Fruit fly (Drosophila melanogaster) whole organism, embryonic: ENCODE measurements around the gene Lztr1.

ENCODE experiments used
- Abd-B ChIP-seq: fragments of 200-800 bp; sonication (Bioruptor generic); optimal IDR thresholded peaks from 2 replicates; lab custom pipeline; 2018; ENCODE audit warnings: missing biosample characterization, mild to moderate bottlenecking, missing genetic modification characterization, moderate library complexity
- Adf1 ChIP-seq: fragments of 200-800 bp; sonication (Bioruptor generic); IDR thresholded peaks from 2 replicates; pipeline ENCODE4 v1.3.6; 2022; ENCODE audit warnings: missing biosample characterization, missing genetic modification characterization
- Atf6 ChIP-seq: fragments of 200-800 bp; sonication (Bioruptor generic); IDR thresholded peaks from 2 replicates; pipeline ENCODE4 v1.3.6; 2022; ENCODE audit warnings: missing biosample characterization, missing genetic modification characterization
- C15 ChIP-seq: fragments of 200-800 bp; sonication (Bioruptor generic); IDR thresholded peaks from 3 replicates; pipeline ENCODE4 v1.3.6; 2022; ENCODE audit warnings: missing biosample characterization, missing genetic modification characterization
- CG11456 ChIP-seq: fragments of 200-800 bp; sonication (Bioruptor generic); IDR thresholded peaks from 3 replicates; pipeline ENCODE4 v1.3.6; 2022; ENCODE audit warnings: missing biosample characterization, missing genetic modification characterization
- CG11560 ChIP-seq: fragments of 200-800 bp; sonication (Bioruptor generic); IDR thresholded peaks from 3 replicates; pipeline ENCODE4 v1.3.6; 2022; ENCODE audit warnings: missing biosample characterization, missing genetic modification characterization
- CG12071 ChIP-seq: fragments of 200-800 bp; sonication (Bioruptor generic); optimal IDR thresholded peaks from 3 replicates; lab custom pipeline; 2018; ENCODE audit warnings: missing biosample characterization, mild to moderate bottlenecking, missing genetic modification characterization
- CG12769 ChIP-seq: fragments of 200-800 bp; sonication (Bioruptor generic); optimal IDR thresholded peaks from 2 replicates; lab custom pipeline; 2019; ENCODE audit warnings: missing biosample characterization, mild to moderate bottlenecking, missing genetic modification characterization, moderate library complexity
- CG14965 ChIP-seq: fragments of 200-800 bp; sonication (Bioruptor generic); optimal IDR thresholded peaks from 2 replicates; lab custom pipeline; 2016; ENCODE audit warnings: missing biosample characterization, missing genetic modification characterization, borderline replicate concordance
- CG17385 ChIP-seq: fragments of 200-800 bp; sonication (Bioruptor generic); optimal IDR thresholded peaks from 3 replicates; lab custom pipeline; 2018; ENCODE audit warnings: missing biosample characterization, mild to moderate bottlenecking, missing genetic modification characterization
- CG2120 ChIP-seq: fragments of 200-800 bp; sonication (Bioruptor generic); optimal IDR thresholded peaks from 3 replicates; lab custom pipeline; 2016; ENCODE audit warnings: missing biosample characterization, missing genetic modification characterization
- CG30403 ChIP-seq: fragments of 200-800 bp; sonication (Bioruptor generic); optimal IDR thresholded peaks from 3 replicates; lab custom pipeline; 2016; ENCODE audit warnings: missing biosample characterization, missing genetic modification characterization
- CG32532 ChIP-seq: fragments of 200-800 bp; sonication (Bioruptor generic); IDR thresholded peaks from 2 replicates; pipeline ENCODE4 v1.3.6; 2022; ENCODE audit warnings: missing biosample characterization, missing genetic modification characterization
- CG3281 ChIP-seq: fragments of 200-800 bp; sonication (Bioruptor generic); optimal IDR thresholded peaks from 3 replicates; lab custom pipeline; 2017; ENCODE audit warnings: missing biosample characterization, mild to moderate bottlenecking, missing genetic modification characterization
- CG34376 ChIP-seq: fragments of 200-800 bp; sonication (Bioruptor generic); optimal IDR thresholded peaks from 2 replicates; lab custom pipeline; 2018; ENCODE audit warnings: missing biosample characterization, mild to moderate bottlenecking, missing genetic modification characterization
- CG4328 ChIP-seq: fragments of 200-800 bp; sonication (Bioruptor generic); optimal IDR thresholded peaks from 3 replicates; lab custom pipeline; 2017; ENCODE audit warnings: missing biosample characterization, missing genetic modification reagents, missing genetic modification characterization
- CG8388 ChIP-seq: fragments of 200-800 bp; sonication (Bioruptor generic); optimal IDR thresholded peaks from 2 replicates; lab custom pipeline; 2019; ENCODE audit warnings: missing biosample characterization, mild to moderate bottlenecking, missing genetic modification characterization, moderate library complexity
- CG9797 ChIP-seq: fragments of 200-800 bp; sonication (Bioruptor generic); optimal IDR thresholded peaks from 3 replicates; lab custom pipeline; 2018; ENCODE audit warnings: missing biosample characterization, mild to moderate bottlenecking, missing genetic modification characterization
- Chrac-16 ChIP-seq: fragments of 200-800 bp; sonication (Bioruptor generic); optimal IDR thresholded peaks from 3 replicates; lab custom pipeline; 2016; ENCODE audit warnings: missing biosample characterization, missing genetic modification characterization
- CoRest ChIP-seq: fragments of 200-800 bp; sonication (Bioruptor generic); optimal IDR thresholded peaks from 3 replicates; lab custom pipeline; 2018; ENCODE audit warnings: missing biosample characterization, mild to moderate bottlenecking, missing genetic modification characterization, moderate library complexity
- D19B ChIP-seq: fragments of 200-800 bp; sonication (Bioruptor generic); optimal IDR thresholded peaks from 2 replicates; lab custom pipeline; 2017; ENCODE audit warnings: missing biosample characterization, mild to moderate bottlenecking, missing genetic modification characterization
- Deaf1 ChIP-seq: fragments of 200-800 bp; optimal IDR thresholded peaks from 3 replicates; lab custom pipeline; 2019; ENCODE audit warnings: missing biosample characterization, mild to moderate bottlenecking, missing genetic modification characterization, moderate library complexity
- Dek ChIP-seq: fragments of 200-800 bp; sonication (Bioruptor generic); optimal IDR thresholded peaks from 3 replicates; lab custom pipeline; 2019; ENCODE audit warnings: missing biosample characterization, mild to moderate bottlenecking, missing genetic modification characterization, moderate library complexity
- GATAe ChIP-seq: fragments of 200-800 bp; sonication (Bioruptor generic); conservative IDR thresholded peaks from 2 replicates; pipeline ENCODE4 v1.3.6; 2022; ENCODE audit warnings: missing biosample characterization, missing genetic modification characterization
- Gug ChIP-seq: fragments of 200-800 bp; sonication (Bioruptor generic); IDR thresholded peaks from 4 replicates; pipeline ENCODE4 v1.3.6; 2022; ENCODE audit warnings: missing biosample characterization, missing genetic modification characterization
- Hand ChIP-seq: fragments of 200-800 bp; sonication (Bioruptor generic); optimal IDR thresholded peaks from 2 replicates; lab custom pipeline; 2017; ENCODE audit warnings: mild to moderate bottlenecking, missing biosample characterization, missing genetic modification reagents, missing genetic modification characterization
- Mad ChIP-seq: fragments of 200-800 bp; sonication (Bioruptor generic); optimal IDR thresholded peaks from 2 replicates; lab custom pipeline; 2016; ENCODE audit warnings: missing biosample characterization, missing genetic modification characterization
- NK7.1 ChIP-seq: fragments of 200-800 bp; sonication (Bioruptor generic); optimal IDR thresholded peaks from 3 replicates; lab custom pipeline; 2016; ENCODE audit warnings: missing biosample characterization, missing genetic modification characterization
- Nf-YB ChIP-seq: fragments of 200-800 bp; sonication (Bioruptor generic); optimal IDR thresholded peaks from 3 replicates; lab custom pipeline; 2019; ENCODE audit warnings: missing biosample characterization, mild to moderate bottlenecking, missing genetic modification characterization, moderate library complexity
- PHDP ChIP-seq: fragments of 200-800 bp; sonication (Bioruptor generic); optimal IDR thresholded peaks from 3 replicates; lab custom pipeline; 2018; ENCODE audit warnings: missing biosample characterization, mild to moderate bottlenecking, missing genetic modification characterization, moderate library complexity
- Rfx ChIP-seq: fragments of 200-800 bp; sonication (Bioruptor generic); IDR thresholded peaks from 2 replicates; pipeline ENCODE4 v1.3.6; 2022; ENCODE audit warnings: missing biosample characterization, missing genetic modification characterization
- Sin3A ChIP-seq: fragments of >200 bp; optimal IDR thresholded peaks from 2 replicates; lab custom pipeline; 2018
- Xbp1 ChIP-seq: fragments of 200-800 bp; sonication (Bioruptor generic); optimal IDR thresholded peaks from 3 replicates; lab custom pipeline; 2016; ENCODE audit warnings: missing biosample characterization, mild to moderate bottlenecking, missing genetic modification characterization
- ara ChIP-seq: fragments of 200-800 bp; sonication (Bioruptor generic); IDR thresholded peaks from 2 replicates; pipeline ENCODE4 v1.3.6; 2022; ENCODE audit warnings: missing biosample characterization, missing genetic modification characterization
- ase ChIP-seq: fragments of 200-800 bp; sonication (Bioruptor generic); IDR thresholded peaks from 3 replicates; pipeline ENCODE4 v1.3.6; 2022; ENCODE audit warnings: missing biosample characterization, missing genetic modification characterization
- bcd ChIP-seq: fragments of 200-800 bp; sonication (Bioruptor generic); optimal IDR thresholded peaks from 2 replicates; lab custom pipeline; 2017; ENCODE audit warnings: missing biosample characterization, mild to moderate bottlenecking, missing genetic modification characterization
- caup ChIP-seq: fragments of 200-800 bp; sonication (Bioruptor generic); optimal IDR thresholded peaks from 3 replicates; lab custom pipeline; 2017; ENCODE audit warnings: missing biosample characterization, mild to moderate bottlenecking, missing genetic modification characterization, moderate library complexity; ENCODE audit not compliant: severe bottlenecking
- crol ChIP-seq: fragments of 200-800 bp; sonication (Bioruptor generic); IDR thresholded peaks from 2 replicates; pipeline ENCODE4 v1.3.6; 2022; ENCODE audit warnings: missing biosample characterization, missing genetic modification characterization
- dmrt99B ChIP-seq: fragments of 200-800 bp; sonication (Bioruptor generic); optimal IDR thresholded peaks from 2 replicates; lab custom pipeline; 2018; ENCODE audit warnings: missing biosample characterization, mild to moderate bottlenecking, missing genetic modification characterization, moderate library complexity
- exex ChIP-seq: fragments of 200-800 bp; sonication (Bioruptor generic); optimal IDR thresholded peaks from 4 replicates; lab custom pipeline; 2018; ENCODE audit warnings: missing biosample characterization, mild to moderate bottlenecking, missing genetic modification characterization, moderate library complexity
- nmo ChIP-seq: fragments of 200-800 bp; sonication (Bioruptor generic); optimal IDR thresholded peaks from 2 replicates; lab custom pipeline; 2018; ENCODE audit warnings: missing biosample characterization, mild to moderate bottlenecking, missing genetic modification characterization, moderate library complexity
- ranshi ChIP-seq: fragments of 200-800 bp; sonication (Bioruptor generic); IDR thresholded peaks from 2 replicates; pipeline ENCODE4 v1.3.6; 2022; ENCODE audit warnings: missing biosample characterization, missing genetic modification characterization
- rib ChIP-seq: fragments of 200-800 bp; sonication (Bioruptor generic); IDR thresholded peaks from 2 replicates; pipeline ENCODE4 v1.3.6; 2022; ENCODE audit warnings: missing biosample characterization, missing genetic modification characterization
- sens ChIP-seq: fragments of 200-800 bp; sonication (Bioruptor generic); peaks from one replicate; lab custom pipeline; 2016; ENCODE audit warnings: missing biosample characterization, missing genetic modification characterization
- seq ChIP-seq: fragments of 200-800 bp; sonication (Bioruptor generic); IDR thresholded peaks from 2 replicates; pipeline ENCODE4 v1.3.6; 2022; ENCODE audit warnings: missing biosample characterization, missing genetic modification characterization
- sr ChIP-seq: fragments of 200-800 bp; sonication (Bioruptor generic); IDR thresholded peaks from 3 replicates; pipeline ENCODE4 v1.3.6; 2022; ENCODE audit warnings: missing biosample characterization, missing genetic modification characterization
- unpg ChIP-seq: fragments of 200-800 bp; sonication (Bioruptor generic); optimal IDR thresholded peaks from 3 replicates; lab custom pipeline; 2018; ENCODE audit warnings: missing biosample characterization, mild to moderate bottlenecking, missing genetic modification characterization, moderate library complexity
- vnd ChIP-seq: fragments of 200-800 bp; sonication (Bioruptor generic); IDR thresholded peaks from 3 replicates; pipeline ENCODE4 v1.3.6; 2022; ENCODE audit warnings: missing biosample characterization, missing genetic modification characterization; ENCODE audit not compliant: partially characterized antibody
- z ChIP-seq: fragments of 200-800 bp; sonication (Bioruptor generic); IDR thresholded peaks from 3 replicates; pipeline ENCODE4 v1.3.6; 2022; ENCODE audit warnings: missing biosample characterization, missing genetic modification characterization

The Lztr1 gene

DNA sequence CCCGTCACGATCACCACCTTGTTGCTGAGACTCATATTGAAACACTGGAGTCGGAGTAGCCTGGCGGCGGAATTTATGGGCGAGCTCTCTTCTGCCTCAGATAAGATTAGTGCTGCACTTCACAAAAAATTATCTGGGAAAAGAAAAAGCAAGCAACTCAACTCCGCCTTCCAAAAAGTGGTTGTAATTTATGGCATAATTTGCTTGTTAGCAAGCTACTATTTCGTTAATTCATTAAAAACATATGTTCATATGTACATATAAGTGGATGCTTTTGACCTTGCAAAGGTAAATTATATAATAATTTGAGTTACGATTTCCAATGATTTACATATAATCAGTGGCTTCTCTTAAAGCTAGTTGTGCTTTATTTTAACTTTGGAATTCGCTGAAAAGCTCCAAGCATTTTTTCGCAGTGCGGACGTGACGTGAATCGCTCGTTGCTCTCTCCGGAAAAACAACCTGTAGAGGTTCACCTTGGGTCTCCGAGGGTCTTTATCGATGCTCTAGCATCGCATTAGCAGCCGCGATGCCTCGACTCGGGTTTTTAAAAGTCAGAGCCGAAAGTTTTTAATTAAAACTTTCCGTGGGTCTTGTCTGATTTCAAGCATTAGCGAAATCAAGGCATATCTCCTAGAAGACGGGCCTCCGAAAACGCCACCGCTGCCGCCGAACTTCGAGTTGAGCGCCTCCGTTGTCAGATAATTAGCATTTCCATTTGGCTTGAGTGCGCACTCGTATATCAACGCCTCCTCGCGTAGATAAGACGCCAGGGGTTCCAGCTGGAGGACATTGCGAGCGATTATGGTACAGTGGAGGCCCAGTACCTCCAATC, 20.3 kb upstream of the Lztr1 start, which contains the start of gene CG3699 (continued):
- TF ChIP-seq Chrac-16 (GFP tag; lab: Kevin White, UChicago) (no peak), vnd (no peak), Gug (GFP tag; lab: Robert Waterston, UW) (no peak; the same call in 3 of the 4 replicates), bcd (GFP tag; lab: Kevin White, UChicago) (peak; percentile 30), crol (GFP tag; lab: Robert Waterston, UW) (no peak), Mad (GFP tag; lab: Kevin White, UChicago) (peak; percentile 24), CG30403 (GFP tag; lab: Kevin White, UChicago) (peak; percentile 58), dmrt99B (tag; lab: Kevin White, UChicago) (peak; percentile 45), NK7.1 (GFP tag; lab: Kevin White, UChicago) (no peak), CG3281 (peak; percentile 64), Deaf1 (tag; lab: Kevin White, UChicago) (peak; percentile 51), Adf1 (peak; percentile 9; the same call in 1 of the 2 replicates), CG32532 (GFP tag; lab: Robert Waterston, UW) (peak; percentile 42; the same call in 1 of the 2 replicates), ara (GFP tag; lab: Robert Waterston, UW) (no peak), CG11560 (tag; lab: Robert Waterston, UW) (no peak), sens (peak; percentile 58), CG17385 (GFP tag; lab: Kevin White, UChicago) (peak; percentile 43), CG12071 (GFP tag; lab: Kevin White, UChicago) (no peak), GATAe (GFP tag; lab: Robert Waterston, UW) (peak; percentile 54), CG12769 (no peak), rib (GFP tag; lab: Robert Waterston, UW) (0 out of 2 replicates have a peak, but pooled peaks have one; percentile 25), caup (GFP tag; lab: Kevin White, UChicago) (peak; percentile 3), Abd-B (peak; percentile 18), C15 (GFP tag; lab: Robert Waterston, UW) (no peak), Atf6 (GFP tag; lab: Robert Waterston, UW) (peak; percentile 52; the same call in 1 of the 2 replicates), ranshi (GFP tag; lab: Robert Waterston, UW) (no peak), Xbp1 (GFP tag; lab: Kevin White, UChicago) (peak; percentile 39), exex (tag; lab: Kevin White, UChicago) (peak; percentile 73), CG11456 (no peak), CG8388 (GFP tag; lab: Kevin White, UChicago) (no peak), CG14965 (GFP tag; lab: Kevin White, UChicago) (no peak), z (GFP tag; lab: Robert Waterston, UW) (no peak), seq (no peak), CG34376 (GFP tag; lab: Kevin White, UChicago) (peak; percentile 29), Rfx (GFP tag; lab: Robert Waterston, UW) (no peak; the same call in none of the 2 replicates), CG4328 (GFP tag; lab: Kevin White, UChicago) (peak; percentile 16), Sin3A (no peak), D19B (GFP tag; lab: Kevin White, UChicago) (peak; percentile 12), sr (no peak), ase (GFP tag; lab: Robert Waterston, UW) (no peak), Nf-YB (peak; percentile 11), unpg (GFP tag; lab: Kevin White, UChicago) (peak; percentile 44), CoRest (tag; lab: Kevin White, UChicago) (peak; percentile 69), CG9797 (GFP tag; lab: Kevin White, UChicago) (no peak), PHDP (tag; lab: Kevin White, UChicago) (peak; percentile 50), Hand (GFP tag; lab: Kevin White, UChicago) (peak; percentile 27), Dek (peak; percentile 7), CG2120 (GFP tag; lab: Kevin White, UChicago) (peak; percentile 75), nmo (peak; percentile 43)
